Worm (Caenorhabditis elegans): ENCODE data around the gene pqn-68.

ce11 chrV:12921680-12922079, 30.8 kb upstream of the pqn-68 start:
- no peak for TF ChIP-seq him-1 (tag; optimal IDR thresholded peaks at IDR 0.05)
- no peak for TF ChIP-seq W03F9.2 (tag; optimal IDR thresholded peaks at IDR 0.05)

All from whole organism, L4/young adult.